Fruit fly (Drosophila melanogaster): Measurements from ENCODE around the gene CG15141.

dm6 chr2L:17394939-17395338 lies 15.5 kb upstream of the CG15141 start:
- TF ChIP-seq psq (optimal IDR thresholded peaks at IDR 0.05) (no peak), pan (optimal IDR thresholded peaks at IDR 0.05) (no peak), Dll (optimal IDR thresholded peaks at IDR 0.05) (no peak), CG8478 (optimal IDR thresholded peaks at IDR 0.05) (no peak), usp (GFP tag; optimal IDR thresholded peaks at IDR 0.05) (no peak)

Data from whole organism.